Worm (Caenorhabditis elegans) whole organism, L2 larva: ENCODE measurements around the gene Y116A8C.30.

Source experiments
- ZK546.5 ChIP-seq: sonication (generic microtip); optimal IDR thresholded peaks from 2 replicates; lab custom pipeline; 2017; ENCODE audit warnings: missing biosample characterization, missing genetic modification characterization
- aly-2 ChIP-seq: fragments of 150-350 bp; optimal IDR thresholded peaks from 2 replicates; lab custom pipeline; 2014; ENCODE audit warnings: missing biosample characterization, missing genetic modification characterization
- ceh-16 ChIP-seq: fragments of 150-350 bp; optimal IDR thresholded peaks from 2 replicates; lab custom pipeline; 2014; ENCODE audit warnings: missing biosample characterization, missing genetic modification characterization
- lin-39 ChIP-seq: fragments of 150-350 bp; optimal IDR thresholded peaks from 2 replicates; lab custom pipeline; 2014; ENCODE audit warnings: missing biosample characterization, missing genetic modification reagents, missing genetic modification characterization
- lsy-2 ChIP-seq, 2 experiments: fragments of 150-350 bp in 1 of 2; sonication (generic microtip) in 1 of 2; optimal IDR thresholded peaks; 2 replicates each; lab custom pipeline; 2014 to 2017; ENCODE audit warnings: missing biosample characterization in 2 of 2, missing genetic modification characterization in 2 of 2
- ztf-4 ChIP-seq: fragments of 150-350 bp; optimal IDR thresholded peaks from 2 replicates; lab custom pipeline; 2014; ENCODE audit warnings: missing biosample characterization, missing genetic modification characterization

- TF ChIP-seq lsy-2 (tag; optimal IDR thresholded peaks at IDR 0.05; lab: Kevin White, UChicago) = peak in 1 of 2 experiments; percentile 15
- no peak for TF ChIP-seq aly-2
- TF ChIP-seq ZK546.5 = no peak
- TF ChIP-seq ceh-16 (tag; lab: Kevin White, UChicago) = no peak
- no peak for TF ChIP-seq lin-39 (tag; lab: Kevin White, UChicago)
- TF ChIP-seq ztf-4 (tag; lab: Kevin White, UChicago) = no peak
Observed at ce11 chrIV:17084317-17084716, 19.2 kb downstream of the Y116A8C.30 start.
